Worm (Caenorhabditis elegans) whole organism, early embryonic: ENCODE data around the gene F59A7.2.

Source experiments
- ama-1 ChIP-seq: fragments of 150-350 bp; optimal IDR thresholded peaks from 2 replicates; lab custom pipeline; 2014
- ets-7 ChIP-seq: sonication (generic microtip); optimal IDR thresholded peaks from 2 replicates; lab custom pipeline; 2016; ENCODE audit warnings: missing genotype, missing genetic modification characterization, missing compliant biosample characterization
- hnd-1 ChIP-seq: sonication (generic microtip); optimal IDR thresholded peaks from 2 replicates; lab custom pipeline; 2016; ENCODE audit warnings: missing genetic modification characterization, missing compliant biosample characterization
- tbx-37 ChIP-seq: fragments of 200-800 bp; sonication (Bioruptor generic); conservative IDR thresholded peaks from 2 replicates; pipeline ENCODE4 v1.3.6; 2022; ENCODE audit warnings: missing genetic modification reagents, missing genetic modification characterization, missing compliant biosample characterization

DNA sequence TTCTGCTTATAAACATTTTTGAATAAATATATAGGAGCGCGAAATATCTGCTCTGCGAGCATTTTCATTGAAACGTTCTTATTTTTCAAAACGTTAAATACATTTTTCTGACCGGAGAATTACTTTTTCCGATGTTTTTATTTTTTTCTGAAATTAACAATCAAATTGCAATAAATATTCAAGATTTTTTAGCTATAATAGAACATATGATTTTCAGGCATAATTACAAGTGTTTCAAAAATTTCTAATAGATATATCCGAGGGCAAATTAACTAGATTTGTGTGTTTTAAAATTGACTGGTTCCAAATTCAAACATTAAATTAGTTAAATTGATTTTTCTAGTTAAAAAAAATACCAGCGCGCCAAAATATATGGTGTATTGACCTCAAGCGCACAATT, 37.4 kb downstream of the F59A7.2 start, which contains the start of gene T08B1.4:
- no peak for TF ChIP-seq ets-7
- no peak for TF ChIP-seq hnd-1 (tag; lab: Kevin White, UChicago)
- TF ChIP-seq ama-1 (lab: Kevin White, UChicago) = no peak
- no peak for TF ChIP-seq tbx-37 (GFP tag; lab: Robert Waterston, UW)
